Worm (Caenorhabditis elegans) whole organism, L4 larva: Measurements from ENCODE around the gene lir-2.

Experiments
- Y105C5A.15 ChIP-seq: fragments of 200-800 bp; sonication (Bioruptor generic); IDR thresholded peaks from 2 replicates; pipeline ENCODE4 v1.3.6; 2022; ENCODE audit warnings: missing genetic modification characterization, missing compliant biosample characterization
- ZK546.5 ChIP-seq, 2 experiments: sonication (generic microtip); optimal IDR thresholded peaks; 2 replicates each; lab custom pipeline; 2017; ENCODE audit warnings: missing biosample characterization in 2 of 2, missing genetic modification characterization in 2 of 2
- aha-1 ChIP-seq: fragments of 150-350 bp; peaks from one replicate; lab custom pipeline; 2014; ENCODE audit warnings: missing biosample characterization, missing genetic modification characterization
- aly-2 ChIP-seq: sonication (generic microtip); optimal IDR thresholded peaks from 2 replicates; lab custom pipeline; 2018; ENCODE audit warnings: missing biosample characterization, missing genetic modification characterization
- ama-1 ChIP-seq: fragments of 150-350 bp; optimal IDR thresholded peaks from 2 replicates; lab custom pipeline; 2014; ENCODE audit warnings: inconsistent platforms, mixed read lengths
- ceh-28 ChIP-seq: fragments of 150-350 bp; optimal IDR thresholded peaks from 2 replicates; lab custom pipeline; 2014; ENCODE audit warnings: missing biosample characterization, missing genetic modification reagents, missing genetic modification characterization
- ceh-32 ChIP-seq: sonication (generic microtip); optimal IDR thresholded peaks from 2 replicates; lab custom pipeline; 2016; ENCODE audit warnings: mild to moderate bottlenecking, missing genetic modification characterization, missing compliant biosample characterization; ENCODE audit not compliant: poor library complexity
- ceh-82 ChIP-seq: sonication (generic microtip); optimal IDR thresholded peaks from 2 replicates; lab custom pipeline; 2017; ENCODE audit warnings: missing biosample characterization, missing genetic modification characterization
- daf-16 ChIP-seq, 3 experiments: sonication (generic microtip); optimal IDR thresholded peaks; 2 replicates each; lab custom pipeline; 2016 to 2017; ENCODE audit warnings: missing genetic modification characterization in 3 of 3, missing genetic modification reagents in 3 of 3, mild to moderate bottlenecking in 2 of 3, missing compliant biosample characterization in 2 of 3, missing biosample characterization in 1 of 3, moderate library complexity in 1 of 3
- daf-19 ChIP-seq: fragments of 200-800 bp; sonication (Bioruptor generic); conservative IDR thresholded peaks from 2 replicates; pipeline ENCODE4 v1.3.6; 2022; ENCODE audit warnings: missing genetic modification characterization, missing compliant biosample characterization
- egl-27 ChIP-seq: sonication (generic microtip); optimal IDR thresholded peaks from 3 replicates; lab custom pipeline; 2017; ENCODE audit warnings: missing biosample characterization, missing genetic modification reagents, missing genetic modification characterization
- fkh-10 ChIP-seq: fragments of 150-350 bp; optimal IDR thresholded peaks from 2 replicates; lab custom pipeline; 2014; ENCODE audit warnings: missing biosample characterization, missing genetic modification reagents, missing genetic modification characterization
- gei-8 ChIP-seq: fragments of 200-800 bp; sonication (Bioruptor generic); optimal IDR thresholded peaks from 2 replicates; lab custom pipeline; 2018; ENCODE audit warnings: mild to moderate bottlenecking, missing genetic modification characterization, missing compliant biosample characterization
- hlh-11 ChIP-seq: fragments of 200-800 bp; sonication (Bioruptor generic); optimal IDR thresholded peaks from 2 replicates; lab custom pipeline; 2018; ENCODE audit warnings: mild to moderate bottlenecking, missing genetic modification characterization, missing compliant biosample characterization
- hlh-30 ChIP-seq: sonication (generic microtip); optimal IDR thresholded peaks from 2 replicates; lab custom pipeline; 2017; ENCODE audit warnings: antibody characterized with exemption, mild to moderate bottlenecking, missing genetic modification characterization, missing compliant biosample characterization; ENCODE audit not compliant: insufficient read depth
- jun-1 ChIP-seq: fragments of 150-350 bp; optimal IDR thresholded peaks from 2 replicates; lab custom pipeline; 2014; ENCODE audit warnings: missing biosample characterization, missing genetic modification reagents, missing genetic modification characterization
- lim-7 ChIP-seq: fragments of 200-800 bp; sonication (Bioruptor generic); IDR thresholded peaks from 2 replicates; pipeline ENCODE4 v1.3.6; 2022; ENCODE audit warnings: missing genetic modification characterization, missing compliant biosample characterization
- lin-13 ChIP-seq: fragments of 150-350 bp; optimal IDR thresholded peaks from 2 replicates; lab custom pipeline; 2014; ENCODE audit warnings: missing biosample characterization, missing genetic modification reagents, missing genetic modification characterization
- lin-29 ChIP-seq: fragments of 200-800 bp; sonication (Bioruptor generic); IDR thresholded peaks from 2 replicates; pipeline ENCODE4 v1.3.6; 2022; ENCODE audit warnings: missing genetic modification reagents, missing genetic modification characterization, missing compliant biosample characterization
- lir-3 ChIP-seq: sonication (generic microtip); optimal IDR thresholded peaks from 2 replicates; lab custom pipeline; 2016; ENCODE audit warnings: mild to moderate bottlenecking, missing genetic modification characterization, missing compliant biosample characterization
- mdl-1 ChIP-seq, 2 experiments: fragments of 150-350 bp in 1 of 2; sonication (generic microtip) in 1 of 2; optimal IDR thresholded peaks; 2 replicates each; lab custom pipeline; 2014 to 2017; ENCODE audit warnings: missing biosample characterization in 2 of 2, missing genetic modification characterization in 2 of 2
- mxl-3 ChIP-seq: fragments of 200-800 bp; sonication (Bioruptor generic); optimal IDR thresholded peaks from 2 replicates; lab custom pipeline; 2018; ENCODE audit warnings: mild to moderate bottlenecking, missing genetic modification characterization, missing compliant biosample characterization
- nhr-10 ChIP-seq: fragments of 150-350 bp; optimal IDR thresholded peaks from 2 replicates; lab custom pipeline; 2014; ENCODE audit warnings: missing biosample characterization, missing genetic modification characterization
- nhr-102 ChIP-seq: sonication (generic microtip); optimal IDR thresholded peaks from 2 replicates; lab custom pipeline; 2016; ENCODE audit warnings: mild to moderate bottlenecking, missing genetic modification characterization, moderate library complexity, missing compliant biosample characterization
- nhr-25 ChIP-seq: sonication (generic microtip); optimal IDR thresholded peaks from 2 replicates; lab custom pipeline; 2017; ENCODE audit warnings: missing genetic modification characterization, mild to moderate bottlenecking, missing compliant biosample characterization, antibody characterized with exemption, moderate library complexity, borderline replicate concordance; ENCODE audit not compliant: insufficient read depth
- nhr-28 ChIP-seq: fragments of 150-350 bp; optimal IDR thresholded peaks from 2 replicates; lab custom pipeline; 2014; ENCODE audit warnings: missing biosample characterization, missing genetic modification characterization
- nhr-41 ChIP-seq: fragments of 200-800 bp; sonication (Bioruptor generic); IDR thresholded peaks from 2 replicates; pipeline ENCODE4 v1.3.6; 2022; ENCODE audit warnings: missing genetic modification reagents, missing genetic modification characterization, missing compliant biosample characterization
- nhr-42 ChIP-seq: fragments of 200-800 bp; sonication (Bioruptor generic); IDR thresholded peaks from 2 replicates; pipeline ENCODE4 v1.3.6; 2022; ENCODE audit warnings: missing genetic modification characterization, missing compliant biosample characterization
- nhr-6 ChIP-seq: fragments of 150-350 bp; optimal IDR thresholded peaks from 2 replicates; lab custom pipeline; 2014; ENCODE audit warnings: missing biosample characterization, missing genetic modification characterization
- nhr-76 ChIP-seq: fragments of 150-350 bp; optimal IDR thresholded peaks from 2 replicates; lab custom pipeline; 2014; ENCODE audit warnings: missing biosample characterization, missing genetic modification characterization
- nhr-77 ChIP-seq: fragments of 150-350 bp; optimal IDR thresholded peaks from 2 replicates; lab custom pipeline; 2014; ENCODE audit warnings: missing biosample characterization, missing genetic modification characterization
- pha-4 ChIP-seq, 2 experiments: fragments of 150-350 bp in 1 of 2; fragments of 200-800 bp in 1 of 2; sonication (Bioruptor generic) in 1 of 2; IDR thresholded peaks in 1 of 2; optimal IDR thresholded peaks in 1 of 2; 2 replicates each; pipeline versions ENCODE4 v1.3.6 to Lab custom; 2014 to 2022; ENCODE audit warnings: missing genetic modification characterization in 2 of 2, missing genetic modification reagents in 2 of 2, missing biosample characterization in 1 of 2, missing compliant biosample characterization in 1 of 2
- php-3 ChIP-seq: fragments of 200-800 bp; sonication (Bioruptor generic); IDR thresholded peaks from 2 replicates; pipeline ENCODE4 v1.3.6; 2022; ENCODE audit warnings: missing genetic modification reagents, missing genetic modification characterization, missing compliant biosample characterization
- pqm-1 ChIP-seq: sonication (generic microtip); optimal IDR thresholded peaks from 2 replicates; lab custom pipeline; 2017; ENCODE audit warnings: missing biosample characterization, missing genetic modification characterization
- rbr-2 ChIP-seq: sonication (generic microtip); optimal IDR thresholded peaks from 2 replicates; lab custom pipeline; 2016; ENCODE audit warnings: missing genotype, missing genetic modification characterization, missing compliant biosample characterization
- set-16 ChIP-seq: fragments of 200-800 bp; sonication (Bioruptor generic); IDR thresholded peaks from 2 replicates; pipeline ENCODE4 v1.3.6; 2022; ENCODE audit warnings: missing genetic modification reagents, missing genetic modification characterization, missing compliant biosample characterization
- spr-1 ChIP-seq: sonication (generic microtip); optimal IDR thresholded peaks from 2 replicates; lab custom pipeline; 2016; ENCODE audit warnings: mild to moderate bottlenecking, missing genetic modification characterization, missing compliant biosample characterization
- unc-62 ChIP-seq, 3 experiments: fragments of 150-350 bp in 1 of 3; sonication (generic microtip); optimal IDR thresholded peaks in 2 of 3; peaks in 1 of 3; 1 replicate in 1 of 3; 2 replicates in 2 of 3; lab custom pipeline; 2014 to 2017; ENCODE audit warnings: missing biosample characterization in 3 of 3, missing genetic modification characterization in 3 of 3, missing genetic modification reagents in 3 of 3, missing genotype in 1 of 3
- zag-1 ChIP-seq: fragments of 150-350 bp; optimal IDR thresholded peaks from 2 replicates; lab custom pipeline; 2014; ENCODE audit warnings: missing biosample characterization, missing genetic modification characterization
- zfp-2 ChIP-seq: sonication (generic microtip); optimal IDR thresholded peaks from 2 replicates; lab custom pipeline; 2016; ENCODE audit warnings: mild to moderate bottlenecking, missing genetic modification characterization, missing compliant biosample characterization
- zip-11 ChIP-seq: fragments of 200-800 bp; sonication (Bioruptor generic); IDR thresholded peaks from 2 replicates; pipeline ENCODE4 v1.3.6; 2022; ENCODE audit warnings: missing genetic modification characterization, missing compliant biosample characterization
- ztf-11 ChIP-seq: fragments of 150-350 bp; optimal IDR thresholded peaks from 2 replicates; lab custom pipeline; 2014; ENCODE audit warnings: missing biosample characterization, missing genetic modification characterization

lir-2 gene

DNA sequence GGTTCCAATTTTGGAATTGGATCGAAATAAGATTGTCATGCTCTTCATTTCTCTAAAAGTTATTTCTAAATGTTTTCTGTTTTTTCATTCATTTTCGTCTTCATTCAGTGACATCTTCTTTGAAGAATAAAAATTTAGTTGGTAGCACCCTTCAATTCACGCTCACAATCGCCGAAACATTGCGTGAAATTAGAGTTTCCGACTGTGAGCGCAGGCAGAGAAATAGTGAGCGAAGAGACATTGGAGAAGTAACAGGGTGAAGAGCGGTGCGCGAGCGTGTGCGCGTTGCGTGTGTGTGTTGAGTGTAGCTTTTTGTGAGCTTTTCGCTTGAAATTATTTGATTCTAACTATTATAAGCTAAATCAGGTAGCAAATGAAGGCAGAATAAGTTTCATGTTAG, 2.3 kb downstream of the lir-2 start (continued):
- TF ChIP-seq ama-1 (lab: Kevin White, UChicago) (no peak), mdl-1 (tag; optimal IDR thresholded peaks at IDR 0.05; lab: Kevin White, UChicago) (peak in 1 of 2 experiments; percentile 34), nhr-41 (GFP tag; lab: Robert Waterston, UW) (no peak), ztf-11 (tag; lab: Kevin White, UChicago) (no peak), nhr-6 (tag; lab: Kevin White, UChicago) (peak; percentile 31), nhr-28 (tag; lab: Kevin White, UChicago) (peak; percentile 57), daf-16 (GFP tag; optimal IDR thresholded peaks at IDR 0.05; lab: Kevin White, UChicago) (no peak), daf-16 (tag; optimal IDR thresholded peaks at IDR 0.05; lab: Kevin White, UChicago) (peak; percentile 23), fkh-10 (GFP tag; lab: Kevin White, UChicago) (no peak), ceh-32 (tag; lab: Kevin White, UChicago) (no peak), hlh-11 (peak; percentile 50), ZK546.5 (tag; optimal IDR thresholded peaks at IDR 0.05; lab: Kevin White, UChicago) (no peak), rbr-2 (tag; lab: Kevin White, UChicago) (peak; percentile 48), unc-62 (GFP tag; optimal IDR thresholded peaks at IDR 0.05 in 1 of 2; lab: Kevin White, UChicago) (peak in 1 of 2 experiments; percentile 28), unc-62 (tag; optimal IDR thresholded peaks at IDR 0.05; lab: Kevin White, UChicago) (no peak), gei-8 (GFP tag; lab: Kevin White, UChicago) (no peak), nhr-102 (tag; lab: Kevin White, UChicago) (no peak), lir-3 (no peak), ceh-82 (no peak), Y105C5A.15 (GFP tag; lab: Robert Waterston, UW) (no peak), lin-13 (GFP tag; lab: Kevin White, UChicago) (peak; percentile 53), hlh-30 (tag; lab: Kevin White, UChicago) (peak; percentile 38), nhr-42 (GFP tag; lab: Robert Waterston, UW) (no peak), nhr-10 (tag; lab: Kevin White, UChicago) (no peak), daf-19 (GFP tag; lab: Robert Waterston, UW) (no peak), zag-1 (tag; lab: Kevin White, UChicago) (no peak), set-16 (GFP tag; lab: Robert Waterston, UW) (no peak), zip-11 (no peak), egl-27 (tag; lab: Kevin White, UChicago) (no peak), nhr-77 (tag; lab: Kevin White, UChicago) (peak; percentile 63), nhr-76 (no peak), spr-1 (no peak), mxl-3 (GFP tag; lab: Kevin White, UChicago) (peak; percentile 0), aha-1 (tag; lab: Kevin White, UChicago) (peak; percentile 57)
- TF ChIP-seq, all 104 proteins: peak for 20

DNA sequence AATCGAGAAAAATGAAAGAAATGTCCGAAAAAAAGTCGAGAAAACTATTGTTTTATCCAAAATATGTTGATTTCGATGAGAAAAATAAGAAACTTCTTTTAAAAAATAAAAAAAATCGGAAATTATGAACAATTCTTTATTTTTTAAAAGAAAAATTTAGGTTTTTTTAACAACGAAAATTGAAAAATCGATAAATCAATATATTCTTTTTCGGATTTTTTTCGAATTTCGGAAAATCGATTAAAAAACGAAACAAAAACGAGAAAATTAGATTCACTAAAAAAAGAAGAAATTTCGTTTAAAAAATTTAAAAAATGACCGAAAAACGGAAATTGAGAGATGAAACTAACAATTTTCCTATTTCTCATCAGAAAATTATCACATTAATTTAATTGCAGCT, 3.0 kb downstream of the lir-2 start:
- TF ChIP-seq aha-1 (tag; lab: Kevin White, UChicago) (no peak), lim-7 (GFP tag; lab: Robert Waterston, UW) (no peak), daf-19 (GFP tag; lab: Robert Waterston, UW) (no peak), ceh-28 (tag; lab: Kevin White, UChicago) (peak; percentile 80), pqm-1 (no peak)

DNA sequence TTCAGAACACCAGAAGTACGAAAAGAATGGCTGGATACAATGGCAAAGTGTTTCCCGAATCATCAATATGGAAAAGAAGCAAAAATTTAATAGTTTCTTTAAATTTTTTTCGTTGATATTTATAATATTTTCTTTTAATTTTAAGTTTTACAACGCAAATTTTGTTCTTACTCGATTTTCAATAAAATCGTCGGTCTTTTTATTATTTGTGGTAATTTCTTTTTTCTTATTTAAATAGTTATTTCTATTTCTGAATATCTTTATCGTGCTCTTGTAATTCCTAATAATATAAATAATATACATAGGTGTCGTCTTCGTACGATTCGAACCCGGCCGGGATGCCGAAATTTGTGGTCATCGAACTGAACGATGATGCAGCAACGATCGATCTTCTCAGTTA, 4.6 kb downstream of the lir-2 start, which contains the start of gene lir-1:
Gene lir-1, plus strand, starts transcription at position 301 of the 400 bp plus-strand sequence.
- TF ChIP-seq php-3 (GFP tag; lab: Robert Waterston, UW) (no peak), nhr-25 (tag; lab: Kevin White, UChicago) (no peak), pha-4 (GFP tag; IDR thresholded peaks at IDR 0.05; lab: Robert Waterston, UW) (no peak), pha-4 (tag; optimal IDR thresholded peaks at IDR 0.05; lab: Kevin White, UChicago) (no peak), ceh-32 (tag; lab: Kevin White, UChicago) (no peak), nhr-10 (tag; lab: Kevin White, UChicago) (no peak), daf-16 (GFP tag; optimal IDR thresholded peaks at IDR 0.05; lab: Kevin White, UChicago) (no peak), daf-16 (tag; optimal IDR thresholded peaks at IDR 0.05; lab: Kevin White, UChicago) (no peak), lin-29 (GFP tag; lab: Robert Waterston, UW) (no peak), jun-1 (tag; lab: Kevin White, UChicago) (no peak), aly-2 (tag; lab: Kevin White, UChicago) (no peak), zfp-2 (tag; lab: Kevin White, UChicago) (no peak)
